Worm (Caenorhabditis elegans) whole organism, late embryonic: ENCODE data around the gene lido-18.

Experiments used
- C08G9.2 ChIP-seq: sonication (generic microtip); optimal IDR thresholded peaks from 2 replicates; lab custom pipeline; 2016; ENCODE audit warnings: mild to moderate bottlenecking, missing genetic modification characterization, moderate library complexity, missing compliant biosample characterization
- F13H6.1 ChIP-seq: sonication (generic microtip); optimal IDR thresholded peaks from 2 replicates; lab custom pipeline; 2016; ENCODE audit warnings: missing genetic modification characterization, missing compliant biosample characterization
- K09A11.1 ChIP-seq: sonication (generic microtip); optimal IDR thresholded peaks from 2 replicates; lab custom pipeline; 2017; ENCODE audit warnings: antibody characterized with exemption, mild to moderate bottlenecking, missing genetic modification characterization, missing compliant biosample characterization; ENCODE audit not compliant: insufficient read depth
- T23F11.4 ChIP-seq: fragments of 200-800 bp; sonication (Bioruptor generic); optimal IDR thresholded peaks from 2 replicates; lab custom pipeline; 2018; ENCODE audit warnings: mild to moderate bottlenecking, missing genetic modification characterization, missing compliant biosample characterization
- ahr-1 ChIP-seq: sonication (generic microtip); optimal IDR thresholded peaks from 2 replicates; lab custom pipeline; 2016; ENCODE audit warnings: missing genetic modification characterization, missing compliant biosample characterization
- ama-1 ChIP-seq: fragments of 150-350 bp; optimal IDR thresholded peaks from 2 replicates; lab custom pipeline; 2014
- ceh-14 ChIP-seq: sonication (generic microtip); optimal IDR thresholded peaks from 2 replicates; lab custom pipeline; 2016; ENCODE audit warnings: missing genotype, missing genetic modification characterization, missing compliant biosample characterization
- ceh-18 ChIP-seq: sonication (generic microtip); optimal IDR thresholded peaks from 2 replicates; lab custom pipeline; 2016; ENCODE audit warnings: missing genetic modification characterization, missing compliant biosample characterization
- ceh-2 ChIP-seq: sonication (generic microtip); optimal IDR thresholded peaks from 2 replicates; lab custom pipeline; 2016; ENCODE audit warnings: missing genotype, missing genetic modification characterization, missing compliant biosample characterization
- ceh-22 ChIP-seq: sonication (generic microtip); optimal IDR thresholded peaks from 2 replicates; lab custom pipeline; 2017; ENCODE audit warnings: missing biosample characterization, missing genetic modification characterization
- ceh-24 ChIP-seq: sonication (generic microtip); optimal IDR thresholded peaks from 2 replicates; lab custom pipeline; 2016; ENCODE audit warnings: mild to moderate bottlenecking, missing genetic modification characterization, missing compliant biosample characterization
- ceh-31 ChIP-seq: sonication (generic microtip); optimal IDR thresholded peaks from 2 replicates; lab custom pipeline; 2016; ENCODE audit warnings: missing genetic modification characterization, missing compliant biosample characterization
- ceh-48 ChIP-seq: sonication (generic microtip); optimal IDR thresholded peaks from 2 replicates; lab custom pipeline; 2016; ENCODE audit warnings: missing genetic modification characterization, inconsistent platforms, missing compliant biosample characterization
- dmd-4 ChIP-seq: sonication (generic microtip); optimal IDR thresholded peaks from 2 replicates; lab custom pipeline; 2016; ENCODE audit warnings: borderline replicate concordance, missing genetic modification characterization, missing compliant biosample characterization
- ets-4 ChIP-seq: sonication (generic microtip); optimal IDR thresholded peaks from 2 replicates; lab custom pipeline; 2016; ENCODE audit warnings: missing genetic modification characterization, missing compliant biosample characterization
- fax-1 ChIP-seq: sonication (generic microtip); optimal IDR thresholded peaks from 2 replicates; lab custom pipeline; 2016; ENCODE audit warnings: missing genotype, missing genetic modification characterization, missing compliant biosample characterization
- fkh-10 ChIP-seq: fragments of 150-350 bp; optimal IDR thresholded peaks from 2 replicates; lab custom pipeline; 2014; ENCODE audit warnings: missing biosample characterization, missing genetic modification reagents, missing genetic modification characterization
- fkh-6 ChIP-seq: sonication (generic microtip); optimal IDR thresholded peaks from 2 replicates; lab custom pipeline; 2016; ENCODE audit warnings: missing genetic modification characterization, missing compliant biosample characterization
- hlh-30 ChIP-seq: sonication (generic microtip); optimal IDR thresholded peaks from 2 replicates; lab custom pipeline; 2017; ENCODE audit warnings: antibody characterized with exemption, missing genetic modification characterization, missing compliant biosample characterization; ENCODE audit not compliant: insufficient read depth
- hlh-8 ChIP-seq: sonication (generic microtip); optimal IDR thresholded peaks from 2 replicates; lab custom pipeline; 2016; ENCODE audit warnings: missing genotype, missing genetic modification characterization, missing compliant biosample characterization
- lin-11 ChIP-seq: fragments of 200-800 bp; sonication (Bioruptor generic); optimal IDR thresholded peaks from 2 replicates; lab custom pipeline; 2018; ENCODE audit warnings: mild to moderate bottlenecking, missing genetic modification characterization, missing compliant biosample characterization
- madf-2 ChIP-seq: sonication (generic microtip); optimal IDR thresholded peaks from 2 replicates; lab custom pipeline; 2017; ENCODE audit warnings: missing genetic modification characterization, missing compliant biosample characterization
- nfya-1 ChIP-seq: sonication (generic microtip); optimal IDR thresholded peaks from 2 replicates; lab custom pipeline; 2017; ENCODE audit warnings: missing genetic modification characterization, mild to moderate bottlenecking, missing compliant biosample characterization, antibody characterized with exemption, moderate library complexity
- nhr-232 ChIP-seq: sonication (generic microtip); optimal IDR thresholded peaks from 2 replicates; lab custom pipeline; 2016; ENCODE audit warnings: missing genetic modification characterization, missing compliant biosample characterization
- npax-4 ChIP-seq: sonication (generic microtip); optimal IDR thresholded peaks from 2 replicates; lab custom pipeline; 2016; ENCODE audit warnings: missing genetic modification characterization, missing compliant biosample characterization
- odd-2 ChIP-seq: sonication (generic microtip); optimal IDR thresholded peaks from 2 replicates; lab custom pipeline; 2017; ENCODE audit warnings: antibody characterized with exemption, mild to moderate bottlenecking, missing genetic modification characterization, missing compliant biosample characterization
- pag-3 ChIP-seq: sonication (generic microtip); optimal IDR thresholded peaks from 2 replicates; lab custom pipeline; 2016; ENCODE audit warnings: missing compliant biosample characterization, missing genetic modification characterization, borderline replicate concordance
- pat-9 ChIP-seq: fragments of 200-800 bp; sonication (Bioruptor generic); optimal IDR thresholded peaks from 2 replicates; lab custom pipeline; 2018; ENCODE audit warnings: mild to moderate bottlenecking, missing genetic modification characterization, moderate library complexity, missing compliant biosample characterization
- pha-2 ChIP-seq: sonication (generic microtip); optimal IDR thresholded peaks from 2 replicates; lab custom pipeline; 2017; ENCODE audit warnings: mild to moderate bottlenecking, missing genetic modification characterization, missing compliant biosample characterization
- pha-4 ChIP-seq: fragments of 150-350 bp; optimal IDR thresholded peaks from 2 replicates; lab custom pipeline; 2018; ENCODE audit warnings: missing biosample characterization, missing genetic modification reagents, missing genetic modification characterization
- pqm-1 ChIP-seq: sonication (generic microtip); optimal IDR thresholded peaks from 2 replicates; lab custom pipeline; 2016; ENCODE audit warnings: missing genetic modification characterization, missing compliant biosample characterization
- pros-1 ChIP-seq: fragments of 150-350 bp; optimal IDR thresholded peaks from 2 replicates; lab custom pipeline; 2014; ENCODE audit warnings: missing biosample characterization, missing genetic modification reagents, missing genetic modification characterization
- rnt-1 ChIP-seq: sonication (generic microtip); optimal IDR thresholded peaks from 2 replicates; lab custom pipeline; 2016; ENCODE audit warnings: missing genetic modification characterization, missing compliant biosample characterization
- syd-9 ChIP-seq: sonication (generic microtip); optimal IDR thresholded peaks from 2 replicates; lab custom pipeline; 2016; ENCODE audit warnings: mild to moderate bottlenecking, missing genetic modification characterization, moderate library complexity, missing compliant biosample characterization
- tbx-7 ChIP-seq: sonication (generic microtip); optimal IDR thresholded peaks from 2 replicates; lab custom pipeline; 2016; ENCODE audit warnings: missing genotype, missing genetic modification characterization, missing compliant biosample characterization
- ttx-3 ChIP-seq: sonication (generic microtip); optimal IDR thresholded peaks from 2 replicates; lab custom pipeline; 2016; ENCODE audit warnings: missing genetic modification reagents, missing genetic modification characterization, missing compliant biosample characterization
- unc-42 ChIP-seq: sonication (generic microtip); optimal IDR thresholded peaks from 2 replicates; lab custom pipeline; 2016; ENCODE audit warnings: missing genotype, missing genetic modification characterization, missing compliant biosample characterization
- ztf-16 ChIP-seq: sonication (generic microtip); optimal IDR thresholded peaks from 2 replicates; lab custom pipeline; 2017; ENCODE audit warnings: missing genetic modification characterization, missing compliant biosample characterization

Gene lido-18

DNA sequence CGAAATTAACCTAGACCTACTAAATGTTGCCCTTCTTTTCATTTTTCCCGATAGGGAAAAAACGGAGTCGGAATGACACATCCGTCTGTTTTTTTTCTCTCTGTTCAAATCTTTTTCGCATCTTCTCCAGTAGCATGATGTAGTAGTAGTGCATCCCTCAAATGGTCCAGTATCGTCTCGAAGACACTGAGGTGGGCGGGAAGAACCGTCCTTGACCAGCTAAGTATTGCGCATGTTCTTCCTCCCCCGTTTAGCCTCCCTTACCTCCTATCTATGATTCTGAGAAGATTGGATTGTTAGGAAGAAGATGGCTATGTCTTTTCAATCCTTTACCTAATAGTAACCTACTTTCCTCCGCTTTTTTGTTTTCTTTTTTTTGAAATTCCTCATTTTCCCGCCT is 39.2 kb upstream of the lido-18 start:
- no peak for TF ChIP-seq pros-1 (tag; lab: Kevin White, UChicago)
- TF ChIP-seq syd-9 (tag; lab: Kevin White, UChicago), result no peak
- TF ChIP-seq nfya-1 (tag; lab: Kevin White, UChicago), result no peak
- no peak for TF ChIP-seq fax-1
- TF ChIP-seq unc-42 (tag; lab: Kevin White, UChicago), result no peak
- no peak for TF ChIP-seq rnt-1 (tag; lab: Kevin White, UChicago)
- no peak for TF ChIP-seq K09A11.1 (tag; lab: Kevin White, UChicago)
- no peak for TF ChIP-seq tbx-7 (tag; lab: Kevin White, UChicago)
- no peak for TF ChIP-seq hlh-30 (tag; lab: Kevin White, UChicago)
- no peak for TF ChIP-seq lin-11 (tag; lab: Kevin White, UChicago)
- no peak for TF ChIP-seq pat-9 (tag; lab: Kevin White, UChicago)
- no peak for TF ChIP-seq odd-2 (tag; lab: Kevin White, UChicago)
- no peak for TF ChIP-seq ztf-16 (tag; lab: Kevin White, UChicago)
- no peak for TF ChIP-seq ceh-2 (tag; lab: Kevin White, UChicago)
- no peak for TF ChIP-seq F13H6.1 (tag; lab: Kevin White, UChicago)
- no peak for TF ChIP-seq madf-2 (tag; lab: Kevin White, UChicago)
- no peak for TF ChIP-seq ceh-14 (tag; lab: Kevin White, UChicago)
- TF ChIP-seq pha-4, result no peak
- TF ChIP-seq ceh-24, result no peak

ce11 chrIII:7625086-7625485 is 37.0 kb upstream of the lido-18 start, which contains the start of gene fbn-1:
Gene fbn-1 (plus strand): TSS chrIII:7625386.
- no peak for TF ChIP-seq pqm-1 (tag; lab: Kevin White, UChicago)
- TF ChIP-seq ets-4 (tag; lab: Kevin White, UChicago), result no peak
- no peak for TF ChIP-seq ceh-18 (tag; lab: Kevin White, UChicago)
- TF ChIP-seq ttx-3 (tag; lab: Kevin White, UChicago), result no peak
- TF ChIP-seq ama-1 (lab: Kevin White, UChicago), result no peak
- TF ChIP-seq pag-3 (tag; lab: Kevin White, UChicago), result no peak
- TF ChIP-seq hlh-8 (tag; lab: Kevin White, UChicago), result no peak
- no peak for TF ChIP-seq ceh-14 (tag; lab: Kevin White, UChicago)
- TF ChIP-seq F13H6.1 (tag; lab: Kevin White, UChicago), result no peak

ce11 chrIII:7641337-7641736 is 20.7 kb upstream of the lido-18 start:
- TF ChIP-seq npax-4 (tag; lab: Kevin White, UChicago) (no peak), rnt-1 (tag; lab: Kevin White, UChicago) (no peak), ceh-22 (tag; lab: Kevin White, UChicago) (no peak), ceh-24 (no peak), pag-3 (tag; lab: Kevin White, UChicago) (no peak), ceh-31 (tag; lab: Kevin White, UChicago) (no peak), lin-11 (tag; lab: Kevin White, UChicago) (no peak), ets-4 (tag; lab: Kevin White, UChicago) (no peak), pha-2 (no peak), ttx-3 (tag; lab: Kevin White, UChicago) (no peak), fkh-10 (GFP tag; lab: Kevin White, UChicago) (no peak), C08G9.2 (tag; lab: Kevin White, UChicago) (no peak), dmd-4 (tag; lab: Kevin White, UChicago) (no peak), fkh-6 (no peak), odd-2 (tag; lab: Kevin White, UChicago) (no peak), nhr-232 (tag; lab: Kevin White, UChicago) (no peak), ahr-1 (tag; lab: Kevin White, UChicago) (no peak), T23F11.4 (GFP tag; lab: Kevin White, UChicago) (no peak), ceh-48 (tag; lab: Kevin White, UChicago) (no peak)
